Fruit fly (Drosophila melanogaster) whole organism, wandering third instar larva: ENCODE measurements around the gene CG7907.

Experiments used
- CG9705 ChIP-seq: fragments of 200-800 bp; sonication (Bioruptor generic); optimal IDR thresholded peaks from 2 replicates; lab custom pipeline; 2018; ENCODE audit warnings: missing biosample characterization, mild to moderate bottlenecking, missing genetic modification characterization
- Hnf4 ChIP-seq: fragments of 200-800 bp; sonication (Bioruptor generic); optimal IDR thresholded peaks from 2 replicates; lab custom pipeline; 2016; ENCODE audit warnings: missing biosample characterization, mild to moderate bottlenecking, missing genetic modification characterization
- Hr83 ChIP-seq: fragments of 200-300 bp; sonication (Bioruptor generic); optimal IDR thresholded peaks from 2 replicates; lab custom pipeline; 2016; ENCODE audit warnings: missing biosample characterization, mild to moderate bottlenecking, missing genetic modification characterization, moderate library complexity; ENCODE audit not compliant: poor library complexity, severe bottlenecking
- Rel ChIP-seq, 2 experiments: fragments of 200-800 bp; sonication (Bioruptor generic) in 1 of 2; optimal IDR thresholded peaks; 2 replicates in 1 of 2; 3 replicates in 1 of 2; lab custom pipeline; 2016 to 2019; ENCODE audit warnings: mild to moderate bottlenecking in 2 of 2, missing biosample characterization in 2 of 2, missing genetic modification characterization in 2 of 2, moderate library complexity in 1 of 2

DNA sequence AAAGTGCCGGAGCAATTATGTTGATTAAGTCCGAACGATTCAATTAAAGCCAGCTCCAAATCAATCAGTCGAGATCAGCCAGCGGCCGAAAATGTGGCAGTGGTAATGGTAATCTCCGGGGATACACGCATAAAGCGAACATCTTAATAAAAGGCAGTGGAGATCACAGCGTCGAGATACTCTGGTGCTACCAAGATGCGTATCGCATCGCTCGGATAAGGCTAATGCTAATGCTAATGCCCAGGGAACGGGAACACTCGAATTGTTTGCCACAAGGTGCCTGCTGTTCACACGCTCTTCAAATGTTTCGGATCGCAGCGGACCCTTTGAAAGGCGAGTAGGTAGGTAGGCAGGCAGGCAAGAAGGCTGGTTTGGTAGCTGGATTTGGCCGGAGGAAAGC lies 10.6 kb downstream of the CG7907 start:
- TF ChIP-seq Hnf4 (no peak), Hr83 (GFP tag; lab: Kevin White, UChicago) (no peak), CG9705 (GFP tag; lab: Kevin White, UChicago) (no peak), Rel (GFP tag; optimal IDR thresholded peaks at IDR 0.05; lab: Kevin White, UChicago) (no peak), Rel (tag; optimal IDR thresholded peaks at IDR 0.05; lab: Kevin White, UChicago) (no peak)
